Worm (Caenorhabditis elegans) whole organism, L4 larva: ENCODE measurements around the gene gex-4.

Experiments
- F44E2.7 ChIP-seq: fragments of 200-800 bp; sonication (Bioruptor generic); IDR thresholded peaks from 2 replicates; pipeline ENCODE4 v2.1.2; 2022; ENCODE audit warnings: missing genetic modification characterization, missing compliant biosample characterization
- ZK337.2 ChIP-seq: fragments of 200-800 bp; sonication (Bioruptor generic); IDR thresholded peaks from 2 replicates; pipeline ENCODE4 v1.3.6; 2022; ENCODE audit warnings: missing genetic modification reagents, missing genetic modification characterization, missing compliant biosample characterization
- aha-1 ChIP-seq: fragments of 150-350 bp; peaks from one replicate; lab custom pipeline; 2014; ENCODE audit warnings: missing biosample characterization, missing genetic modification characterization
- arid-1 ChIP-seq: fragments of 200-800 bp; sonication (Bioruptor generic); conservative IDR thresholded peaks from 2 replicates; pipeline ENCODE4 v1.3.6; 2022; ENCODE audit warnings: missing genetic modification reagents, missing genetic modification characterization, missing compliant biosample characterization
- attf-4 ChIP-seq: sonication (generic microtip); optimal IDR thresholded peaks from 3 replicates; lab custom pipeline; 2017; ENCODE audit warnings: missing biosample characterization, missing genetic modification characterization
- ceh-32 ChIP-seq: sonication (generic microtip); optimal IDR thresholded peaks from 2 replicates; lab custom pipeline; 2016; ENCODE audit warnings: mild to moderate bottlenecking, missing genetic modification characterization, missing compliant biosample characterization; ENCODE audit not compliant: poor library complexity
- ces-1 ChIP-seq: fragments of 150-350 bp; sonication (generic microtip); optimal IDR thresholded peaks from 4 replicates; lab custom pipeline; 2014; ENCODE audit warnings: missing biosample characterization, missing genetic modification reagents, missing genetic modification characterization
- cey-2 ChIP-seq: sonication (generic microtip); optimal IDR thresholded peaks from 3 replicates; lab custom pipeline; 2017; ENCODE audit warnings: missing genetic modification characterization, mild to moderate bottlenecking, missing compliant biosample characterization, antibody characterized with exemption, borderline replicate concordance; ENCODE audit not compliant: insufficient read depth
- ctbp-1 ChIP-seq: fragments of 200-800 bp; sonication (Bioruptor generic); IDR thresholded peaks from 2 replicates; pipeline ENCODE4 v1.3.6; 2022; ENCODE audit warnings: missing genetic modification reagents, missing genetic modification characterization, missing compliant biosample characterization
- daf-16 ChIP-seq, 3 experiments: sonication (generic microtip); optimal IDR thresholded peaks; 2 replicates each; lab custom pipeline; 2016 to 2017; ENCODE audit warnings: missing genetic modification characterization in 3 of 3, missing genetic modification reagents in 3 of 3, mild to moderate bottlenecking in 2 of 3, missing compliant biosample characterization in 2 of 3, missing biosample characterization in 1 of 3, moderate library complexity in 1 of 3
- dmd-9 ChIP-seq: fragments of 200-800 bp; sonication (Bioruptor generic); IDR thresholded peaks from 2 replicates; pipeline ENCODE4 v1.3.6; 2022; ENCODE audit warnings: missing genetic modification reagents, missing genetic modification characterization, missing compliant biosample characterization
- dve-1 ChIP-seq: sonication (generic microtip); optimal IDR thresholded peaks from 2 replicates; lab custom pipeline; 2017; ENCODE audit warnings: antibody characterized with exemption, mild to moderate bottlenecking, missing genetic modification characterization, missing compliant biosample characterization; ENCODE audit not compliant: insufficient read depth
- fkh-10 ChIP-seq: fragments of 150-350 bp; optimal IDR thresholded peaks from 2 replicates; lab custom pipeline; 2014; ENCODE audit warnings: missing biosample characterization, missing genetic modification reagents, missing genetic modification characterization
- hlh-30 ChIP-seq: sonication (generic microtip); optimal IDR thresholded peaks from 2 replicates; lab custom pipeline; 2017; ENCODE audit warnings: antibody characterized with exemption, mild to moderate bottlenecking, missing genetic modification characterization, missing compliant biosample characterization; ENCODE audit not compliant: insufficient read depth
- lin-15B ChIP-seq: fragments of 150-350 bp; sonication (generic microtip); optimal IDR thresholded peaks from 3 replicates; lab custom pipeline; 2014; ENCODE audit warnings: missing biosample characterization, missing genetic modification characterization
- madf-9 ChIP-seq: fragments of 200-800 bp; sonication (Bioruptor generic); conservative IDR thresholded peaks from 2 replicates; pipeline ENCODE4 v1.3.6; 2022; ENCODE audit warnings: missing genetic modification reagents, missing genetic modification characterization, missing compliant biosample characterization
- mdl-1 ChIP-seq, 2 experiments: fragments of 150-350 bp in 1 of 2; sonication (generic microtip) in 1 of 2; optimal IDR thresholded peaks; 2 replicates each; lab custom pipeline; 2014 to 2017; ENCODE audit warnings: missing biosample characterization in 2 of 2, missing genetic modification characterization in 2 of 2
- nhr-102 ChIP-seq: sonication (generic microtip); optimal IDR thresholded peaks from 2 replicates; lab custom pipeline; 2016; ENCODE audit warnings: mild to moderate bottlenecking, missing genetic modification characterization, moderate library complexity, missing compliant biosample characterization
- nhr-11 ChIP-seq: fragments of 150-350 bp; optimal IDR thresholded peaks from 2 replicates; lab custom pipeline; 2014; ENCODE audit warnings: missing biosample characterization, missing genetic modification characterization
- nhr-28 ChIP-seq: fragments of 150-350 bp; optimal IDR thresholded peaks from 2 replicates; lab custom pipeline; 2014; ENCODE audit warnings: missing biosample characterization, missing genetic modification characterization
- nhr-42 ChIP-seq: fragments of 200-800 bp; sonication (Bioruptor generic); IDR thresholded peaks from 2 replicates; pipeline ENCODE4 v1.3.6; 2022; ENCODE audit warnings: missing genetic modification characterization, missing compliant biosample characterization
- nhr-77 ChIP-seq: fragments of 150-350 bp; optimal IDR thresholded peaks from 2 replicates; lab custom pipeline; 2014; ENCODE audit warnings: missing biosample characterization, missing genetic modification characterization
- saeg-2 ChIP-seq: fragments of 200-800 bp; sonication (Bioruptor generic); IDR thresholded peaks from 2 replicates; pipeline ENCODE4 v1.3.6; 2022; ENCODE audit warnings: missing genetic modification reagents, missing genetic modification characterization, missing compliant biosample characterization
- set-16 ChIP-seq: fragments of 200-800 bp; sonication (Bioruptor generic); IDR thresholded peaks from 2 replicates; pipeline ENCODE4 v1.3.6; 2022; ENCODE audit warnings: missing genetic modification reagents, missing genetic modification characterization, missing compliant biosample characterization
- tra-1 ChIP-seq: fragments of 200-800 bp; sonication (Bioruptor generic); IDR thresholded peaks from 2 replicates; pipeline ENCODE4 v1.3.6; 2022; ENCODE audit warnings: missing genetic modification reagents, missing genetic modification characterization, missing compliant biosample characterization
- zfp-2 ChIP-seq: sonication (generic microtip); optimal IDR thresholded peaks from 2 replicates; lab custom pipeline; 2016; ENCODE audit warnings: mild to moderate bottlenecking, missing genetic modification characterization, missing compliant biosample characterization
- zfp-3 ChIP-seq: fragments of 200-800 bp; sonication (Bioruptor generic); conservative IDR thresholded peaks from 2 replicates; pipeline ENCODE4 v1.3.6; 2022; ENCODE audit warnings: missing genetic modification reagents, missing genetic modification characterization, missing compliant biosample characterization
- zip-11 ChIP-seq: fragments of 200-800 bp; sonication (Bioruptor generic); IDR thresholded peaks from 2 replicates; pipeline ENCODE4 v1.3.6; 2022; ENCODE audit warnings: missing genetic modification characterization, missing compliant biosample characterization
- zip-2 ChIP-seq: fragments of 150-350 bp; optimal IDR thresholded peaks from 2 replicates; lab custom pipeline; 2014; ENCODE audit warnings: missing biosample characterization, missing genetic modification characterization
- ztf-7 ChIP-seq: fragments of 150-350 bp; optimal IDR thresholded peaks from 2 replicates; lab custom pipeline; 2014; ENCODE audit warnings: missing biosample characterization, missing genetic modification characterization

Gene gex-4

ce11 chrIII:12250114-12250792 is 31.8 kb upstream of the gex-4 start, which contains the start of the genes tim-1 and Y75B8A.23 (continued):
- peak; percentile 92 for TF ChIP-seq nhr-77 (tag; lab: Kevin White, UChicago)
- peak; percentile 92 for TF ChIP-seq hlh-30 (tag; lab: Kevin White, UChicago)
- TF ChIP-seq nhr-11 (tag; lab: Kevin White, UChicago): peak; percentile 92
- peak; percentile 91 for TF ChIP-seq nhr-102 (tag; lab: Kevin White, UChicago)
- TF ChIP-seq ZK337.2: peak; percentile 42; the same call in 1 of the 2 replicates
- TF ChIP-seq tra-1 (GFP tag; lab: Robert Waterston, UW): 0 out of 2 replicates have a peak, but pooled peaks have one; percentile 31
- peak; percentile 87 for TF ChIP-seq ztf-7
- TF ChIP-seq fkh-10 (GFP tag; lab: Kevin White, UChicago): peak; percentile 32
- peak; percentile 26; the same call in 1 of the 2 replicates for TF ChIP-seq set-16 (GFP tag; lab: Robert Waterston, UW)
- peak; percentile 92 for TF ChIP-seq nhr-28 (tag; lab: Kevin White, UChicago)
- TF ChIP-seq ctbp-1 (GFP tag; lab: Robert Waterston, UW): peak; percentile 85
- peak; percentile 51 for TF ChIP-seq ceh-32 (tag; lab: Kevin White, UChicago)
- TF ChIP-seq, all 104 proteins: peak for 77

ce11 chrIII:12247329-12247728 is 28.9 kb upstream of the gex-4 start:
- no peak for TF ChIP-seq zfp-2
- no peak for TF ChIP-seq dmd-9 (GFP tag; lab: Robert Waterston, UW)
- no peak for TF ChIP-seq ces-1 (GFP tag; lab: Kevin White, UChicago)
- no peak for TF ChIP-seq dve-1 (tag; lab: Kevin White, UChicago)

- peak; percentile 96 for TF ChIP-seq set-16 (GFP tag; lab: Robert Waterston, UW)
- no peak for TF ChIP-seq nhr-28 (tag; lab: Kevin White, UChicago)
- TF ChIP-seq, all 104 proteins: peak for 1
Measured at ce11 chrIII:12245570-12245969, 27.1 kb upstream of the gex-4 start.

DNA sequence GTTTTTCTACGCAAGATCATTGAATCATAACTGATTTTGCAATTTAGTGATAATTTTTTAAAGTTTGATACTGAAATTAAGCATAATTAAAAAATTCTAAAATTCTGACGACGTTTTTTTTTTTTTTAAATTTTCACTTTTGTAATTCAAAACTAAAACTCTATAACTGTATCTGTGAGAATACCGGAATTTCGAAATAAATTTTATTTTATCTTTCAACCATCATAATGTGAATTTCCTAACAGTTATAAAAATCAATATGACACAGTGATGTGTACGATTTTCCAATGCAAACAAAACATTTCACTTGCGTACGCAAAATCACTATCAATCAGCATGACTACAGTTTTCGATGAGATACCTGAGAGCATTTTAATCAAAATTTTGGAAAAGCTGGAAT is 17.5 kb upstream of the gex-4 start, which contains the start of the genes grl-15 and fbxa-89:
Gene grl-15 (minus strand): TSS at position 101 of the 400 bp plus-strand sequence.
Gene fbxa-89 (plus strand): TSS at position 271 of the 400 bp plus-strand sequence.
- peak; percentile 34 for TF ChIP-seq dve-1 (tag; lab: Kevin White, UChicago)
- TF ChIP-seq arid-1: no peak
- TF ChIP-seq daf-16 (GFP tag; optimal IDR thresholded peaks at IDR 0.05; lab: Kevin White, UChicago): no peak
- peak; percentile 45 for TF ChIP-seq daf-16 (tag; optimal IDR thresholded peaks at IDR 0.05; lab: Kevin White, UChicago)
- TF ChIP-seq aha-1 (tag; lab: Kevin White, UChicago): peak; percentile 51

DNA sequence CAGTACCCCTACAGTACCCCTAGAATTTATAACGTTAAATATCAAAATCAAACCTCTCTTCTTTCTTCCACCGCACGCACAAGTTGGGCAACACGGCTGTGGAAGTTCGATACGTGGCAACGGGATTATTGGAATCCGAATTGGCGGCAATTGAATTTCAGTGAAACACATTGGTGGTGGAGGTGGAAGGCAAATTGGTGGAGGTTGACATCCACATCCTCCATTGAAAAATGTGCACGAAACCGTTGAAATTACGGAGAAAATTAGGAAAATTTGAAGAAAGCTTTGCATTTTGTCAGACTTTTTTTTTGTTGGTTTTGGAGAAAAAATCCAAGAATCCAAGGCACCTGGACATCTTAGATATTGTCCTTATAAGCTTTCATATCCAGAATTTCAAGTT is 16.9 kb upstream of the gex-4 start:
- TF ChIP-seq attf-4 (no peak), F44E2.7 (GFP tag; lab: Robert Waterston, UW) (no peak), zfp-3 (GFP tag; lab: Robert Waterston, UW) (no peak), aha-1 (tag; lab: Kevin White, UChicago) (peak; percentile 91), zip-11 (GFP tag; lab: Robert Waterston, UW) (no peak)

DNA sequence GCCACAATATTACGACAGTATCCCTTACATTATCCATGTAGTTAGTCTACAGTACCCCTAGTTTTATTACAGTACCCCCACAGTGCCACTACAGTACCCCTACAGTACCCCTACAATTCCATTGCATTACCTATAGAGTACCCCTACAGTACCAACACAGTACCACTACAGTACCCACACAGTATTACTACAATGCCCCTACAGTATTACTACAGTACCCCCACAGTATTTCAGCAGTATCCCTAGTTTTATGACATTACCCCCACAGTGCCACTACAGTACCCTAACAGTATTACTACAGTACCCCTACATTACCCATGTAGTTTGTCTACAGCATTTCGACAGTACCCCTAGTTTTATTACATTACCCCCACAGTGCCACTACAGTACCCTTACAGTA is 15.1 kb upstream of the gex-4 start:
- TF ChIP-seq nhr-28 (tag; lab: Kevin White, UChicago) (no peak), tra-1 (GFP tag; lab: Robert Waterston, UW) (no peak), nhr-42 (GFP tag; lab: Robert Waterston, UW) (no peak), madf-9 (GFP tag; lab: Robert Waterston, UW) (no peak), mdl-1 (tag; optimal IDR thresholded peaks at IDR 0.05; lab: Kevin White, UChicago) (no peak)

DNA sequence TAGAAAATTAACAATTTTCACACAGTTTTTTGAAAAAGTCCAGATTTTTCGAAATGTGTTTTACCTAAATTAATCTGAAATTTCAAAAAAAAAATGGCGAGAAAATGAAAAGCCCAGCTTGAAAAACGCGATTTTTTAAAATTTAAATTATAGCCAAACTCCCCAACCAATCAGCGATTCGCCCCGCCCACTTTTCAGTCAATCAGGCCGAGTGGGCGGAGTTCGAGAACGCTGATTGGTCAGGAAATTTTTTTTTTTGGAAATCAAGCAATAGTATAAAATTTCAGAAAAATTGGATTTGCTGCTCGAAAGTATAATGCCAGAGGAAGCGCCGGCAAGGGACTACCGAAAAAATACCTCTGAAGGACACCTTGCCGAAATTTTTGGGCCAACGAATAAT is 13.1 kb upstream of the gex-4 start:
- TF ChIP-seq zip-2 (tag; lab: Kevin White, UChicago) (no peak), dve-1 (tag; lab: Kevin White, UChicago) (no peak), saeg-2 (no peak), nhr-28 (tag; lab: Kevin White, UChicago) (no peak), lin-15B (tag; lab: Kevin White, UChicago) (no peak), cey-2 (tag; lab: Kevin White, UChicago) (no peak)
- TF ChIP-seq, all 104 proteins: peak for 0
